Worm (Caenorhabditis elegans): ENCODE results near the gene cnt-2.

DNA sequence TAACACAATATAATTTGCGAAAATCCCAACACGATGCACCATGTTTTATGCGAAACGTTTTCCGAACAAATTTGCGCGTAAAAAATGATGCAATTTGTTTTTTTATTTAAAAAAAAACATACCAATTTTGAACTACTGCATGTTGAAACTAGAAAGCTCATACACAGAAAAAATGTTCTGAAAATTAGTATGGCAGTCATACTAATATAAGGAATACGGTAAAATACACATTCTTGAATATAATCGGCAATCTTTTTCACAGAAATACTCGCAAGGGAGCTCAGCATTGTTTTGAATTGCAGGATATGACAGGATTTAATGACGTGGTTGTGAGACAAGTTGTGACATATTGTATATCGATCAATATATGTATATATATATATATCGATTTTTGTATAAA is 24.2 kb downstream of the cnt-2 start, which contains the start of gene Y39A1A.16:
- TF ChIP-seq flt-1 (GFP tag; IDR thresholded peaks at IDR 0.05) (no peak), cog-1 (tag; optimal IDR thresholded peaks at IDR 0.05) (no peak), T22C8.4 (GFP tag; IDR thresholded peaks at IDR 0.05) (no peak)

Measured in whole organism, midembryonic.